Fruit fly (Drosophila melanogaster): ENCODE results near the gene EMC2B.
A peak's percentile ranks its signal among the peaks of the same experiment; 100 is the strongest.

Gene EMC2B

dm6 chr3R:16957759-16958536, 33.7 kb downstream of the EMC2B start (continued):
- TF ChIP-seq sug (tag; optimal IDR thresholded peaks at IDR 0.05): peak; percentile 76
- TF ChIP-seq CG6791 (GFP tag; IDR thresholded peaks at IDR 0.05; ENCODE audit: partially characterized antibody): no peak
- TF ChIP-seq Dll (GFP tag; IDR thresholded peaks at IDR 0.05; ENCODE audit: partially characterized antibody): no peak
- peak; percentile 74 for TF ChIP-seq Hand (GFP tag; optimal IDR thresholded peaks at IDR 0.05)
- TF ChIP-seq CG4282 (GFP tag; optimal IDR thresholded peaks at IDR 0.05): no peak
- TF ChIP-seq CG7372 (GFP tag; IDR thresholded peaks at IDR 0.05): peak; percentile 50
- TF ChIP-seq stwl (tag; optimal IDR thresholded peaks at IDR 0.05): no peak
- no peak for TF ChIP-seq dimm (GFP tag; IDR thresholded peaks at IDR 0.05)
- TF ChIP-seq repo (GFP tag; optimal IDR thresholded peaks at IDR 0.05): no peak
- TF ChIP-seq chif (GFP tag; optimal IDR thresholded peaks at IDR 0.05): peak in 1 of 2 experiments; percentile 38
- no peak for TF ChIP-seq Scr (GFP tag; IDR thresholded peaks at IDR 0.05; ENCODE audit: partially characterized antibody)
- no peak for TF ChIP-seq ssp (GFP tag; IDR thresholded peaks at IDR 0.05)
- TF ChIP-seq exex (tag; optimal IDR thresholded peaks at IDR 0.05): no peak
- no peak for TF ChIP-seq CG12744 (GFP tag; optimal IDR thresholded peaks at IDR 0.05)
- 0 out of 2 replicates have a peak, but pooled peaks have one; percentile 44 for TF ChIP-seq al (GFP tag; IDR thresholded peaks at IDR 0.05)
- TF ChIP-seq CG14050 (GFP tag; IDR thresholded peaks at IDR 0.05): peak; percentile 43
- peak; percentile 84 for TF ChIP-seq caup (GFP tag; optimal IDR thresholded peaks at IDR 0.05; ENCODE audit: severe bottlenecking)
- peak; percentile 66 for TF ChIP-seq CG6654 (GFP tag; optimal IDR thresholded peaks at IDR 0.05)
- no peak for TF ChIP-seq Elba2 (GFP tag; optimal IDR thresholded peaks at IDR 0.05)
- peak; percentile 80 for TF ChIP-seq CG11456 (GFP tag; IDR thresholded peaks at IDR 0.05)
- peak; percentile 73 for TF ChIP-seq CG12299 (tag; optimal IDR thresholded peaks at IDR 0.05)
- TF ChIP-seq aop (GFP tag; IDR thresholded peaks at IDR 0.05): no peak
- peak; percentile 14 for TF ChIP-seq chn (GFP tag; optimal IDR thresholded peaks at IDR 0.05)
- TF ChIP-seq oc (tag; optimal IDR thresholded peaks at IDR 0.05): peak; percentile 63
- no peak; the same call in 1 of the 2 replicates for TF ChIP-seq ro (GFP tag; IDR thresholded peaks at IDR 0.05)
- no peak for TF ChIP-seq MESR4 (GFP tag; optimal IDR thresholded peaks at IDR 0.05)
- TF ChIP-seq CG6765 (GFP tag; optimal IDR thresholded peaks at IDR 0.05): peak; percentile 81
- TF ChIP-seq hkb (optimal IDR thresholded peaks at IDR 0.05): no peak
- TF ChIP-seq hkb (GFP tag; IDR thresholded peaks at IDR 0.05): no peak; the same call in 1 of the 2 replicates
- peak; percentile 75 for TF ChIP-seq cwo (GFP tag; optimal IDR thresholded peaks at IDR 0.05)
- TF ChIP-seq nerfin-2 (GFP tag; IDR thresholded peaks at IDR 0.05; ENCODE audit: partially characterized antibody): no peak
- TF ChIP-seq CG17612 (GFP tag; IDR thresholded peaks at IDR 0.05): no peak
- no peak for TF ChIP-seq NK7.1 (GFP tag; optimal IDR thresholded peaks at IDR 0.05)
- no peak for TF ChIP-seq tx (GFP tag; optimal IDR thresholded peaks at IDR 0.05)
- no peak; the same call in 1 of the 2 replicates for TF ChIP-seq Awh (GFP tag; IDR thresholded peaks at IDR 0.05)
- TF ChIP-seq CG1602 (GFP tag; optimal IDR thresholded peaks at IDR 0.05): peak; percentile 84
- no peak for TF ChIP-seq TFAM (GFP tag; optimal IDR thresholded peaks at IDR 0.05)
- TF ChIP-seq kah (GFP tag; optimal IDR thresholded peaks at IDR 0.05): peak; percentile 48
- peak; percentile 72 for TF ChIP-seq lmd (GFP tag; IDR thresholded peaks at IDR 0.05)
- TF ChIP-seq Oaz (GFP tag; IDR thresholded peaks at IDR 0.05): no peak
- TF ChIP-seq ftz-f1 (GFP tag; optimal IDR thresholded peaks at IDR 0.05): no peak
- TF ChIP-seq CG13287 (GFP tag; IDR thresholded peaks at IDR 0.05; ENCODE audit: partially characterized antibody): peak; percentile 10; the same call in 1 of the 2 replicates
- 0 out of 2 replicates have a peak, but pooled peaks have one; percentile 48 for TF ChIP-seq E2f1 (GFP tag; IDR thresholded peaks at IDR 0.05)
- no peak for TF ChIP-seq Med (GFP tag)
- peak; percentile 32 for TF ChIP-seq HmgD (GFP tag; optimal IDR thresholded peaks at IDR 0.05)
- TF ChIP-seq BtbVII (GFP tag; optimal IDR thresholded peaks at IDR 0.05): peak; percentile 83
- TF ChIP-seq Asciz (GFP tag; optimal IDR thresholded peaks at IDR 0.05): peak; percentile 82
- peak; percentile 90 for TF ChIP-seq Abd-B (GFP tag; optimal IDR thresholded peaks at IDR 0.05)
- no peak for TF ChIP-seq tna (GFP tag; IDR thresholded peaks at IDR 0.05; ENCODE audit: partially characterized antibody)
